Worm (Caenorhabditis elegans) whole organism, L4 larva: ENCODE results near the gene rpl-2.

Experiments
- Y48G9A.11 ChIP-seq: fragments of 200-800 bp; sonication (Bioruptor generic); IDR thresholded peaks from 2 replicates; pipeline ENCODE4 v1.3.6; 2022; ENCODE audit warnings: missing genetic modification reagents, missing genetic modification characterization, missing compliant biosample characterization
- ceh-28 ChIP-seq: fragments of 150-350 bp; optimal IDR thresholded peaks from 2 replicates; lab custom pipeline; 2014; ENCODE audit warnings: missing biosample characterization, missing genetic modification reagents, missing genetic modification characterization
- ces-1 ChIP-seq: fragments of 150-350 bp; sonication (generic microtip); optimal IDR thresholded peaks from 4 replicates; lab custom pipeline; 2014; ENCODE audit warnings: missing biosample characterization, missing genetic modification reagents, missing genetic modification characterization
- dmd-8 ChIP-seq: fragments of 200-800 bp; sonication (Bioruptor generic); IDR thresholded peaks from 2 replicates; pipeline ENCODE4 v1.3.6; 2022; ENCODE audit warnings: missing genetic modification characterization, missing compliant biosample characterization
- dve-1 ChIP-seq: sonication (generic microtip); optimal IDR thresholded peaks from 2 replicates; lab custom pipeline; 2017; ENCODE audit warnings: antibody characterized with exemption, mild to moderate bottlenecking, missing genetic modification characterization, missing compliant biosample characterization; ENCODE audit not compliant: insufficient read depth
- egl-27 ChIP-seq: sonication (generic microtip); optimal IDR thresholded peaks from 3 replicates; lab custom pipeline; 2017; ENCODE audit warnings: missing biosample characterization, missing genetic modification reagents, missing genetic modification characterization
- lin-15B ChIP-seq: fragments of 150-350 bp; sonication (generic microtip); optimal IDR thresholded peaks from 3 replicates; lab custom pipeline; 2014; ENCODE audit warnings: missing biosample characterization, missing genetic modification characterization
- nhr-237 ChIP-seq: sonication (generic microtip); optimal IDR thresholded peaks from 2 replicates; lab custom pipeline; 2017; ENCODE audit warnings: missing biosample characterization, missing genetic modification characterization
- nhr-6 ChIP-seq: fragments of 150-350 bp; optimal IDR thresholded peaks from 2 replicates; lab custom pipeline; 2014; ENCODE audit warnings: missing biosample characterization, missing genetic modification characterization
- nhr-77 ChIP-seq: fragments of 150-350 bp; optimal IDR thresholded peaks from 2 replicates; lab custom pipeline; 2014; ENCODE audit warnings: missing biosample characterization, missing genetic modification characterization
- pqm-1 ChIP-seq: sonication (generic microtip); optimal IDR thresholded peaks from 2 replicates; lab custom pipeline; 2017; ENCODE audit warnings: missing biosample characterization, missing genetic modification characterization
- snpc-4 ChIP-seq: fragments of 150-350 bp; optimal IDR thresholded peaks from 2 replicates; lab custom pipeline; 2014; ENCODE audit warnings: missing biosample characterization, missing genetic modification characterization
- unc-130 ChIP-seq: sonication (generic microtip); optimal IDR thresholded peaks from 2 replicates; lab custom pipeline; 2016; ENCODE audit warnings: missing genetic modification reagents, missing genetic modification characterization, missing compliant biosample characterization

ce11 chrV:20517005-20517404, 37.5 kb downstream of the rpl-2 start:
- TF ChIP-seq ces-1 (GFP tag; lab: Kevin White, UChicago) (no peak), dve-1 (no peak), nhr-6 (tag; lab: Kevin White, UChicago) (no peak), Y48G9A.11 (no peak), ceh-28 (tag; lab: Kevin White, UChicago) (no peak), lin-15B (tag; lab: Kevin White, UChicago) (no peak), egl-27 (tag; lab: Kevin White, UChicago) (no peak), unc-130 (GFP tag; lab: Kevin White, UChicago) (no peak), snpc-4 (tag; lab: Kevin White, UChicago) (no peak), pqm-1 (tag; lab: Kevin White, UChicago) (no peak), dmd-8 (no peak), nhr-237 (tag; lab: Kevin White, UChicago) (no peak), nhr-77 (no peak)
